Worm (Caenorhabditis elegans) whole organism, L1 larva: ENCODE results near the gene pept-1.

Experiments used
- lin-35 ChIP-seq, 2 experiments: fragments of 150-350 bp; optimal IDR thresholded peaks; 2 replicates each; lab custom pipeline; 2014; ENCODE audit warnings: missing biosample characterization in 2 of 2, missing genetic modification characterization in 2 of 2, missing genetic modification reagents in 2 of 2
- lsy-2 ChIP-seq, 2 experiments: fragments of 150-350 bp; optimal IDR thresholded peaks; 2 replicates each; lab custom pipeline; 2014; ENCODE audit warnings: missing biosample characterization in 2 of 2, missing genetic modification characterization in 2 of 2
- nhr-237 ChIP-seq: fragments of 150-350 bp; optimal IDR thresholded peaks from 2 replicates; lab custom pipeline; 2014; ENCODE audit warnings: missing biosample characterization, missing genetic modification characterization
- nhr-28 ChIP-seq: fragments of 150-350 bp; optimal IDR thresholded peaks from 2 replicates; lab custom pipeline; 2014; ENCODE audit warnings: missing biosample characterization, missing genetic modification characterization
- nhr-76 ChIP-seq: sonication (generic microtip); optimal IDR thresholded peaks from 2 replicates; lab custom pipeline; 2017; ENCODE audit warnings: missing biosample characterization, missing genetic modification characterization
- nhr-77 ChIP-seq: fragments of 150-350 bp; optimal IDR thresholded peaks from 2 replicates; lab custom pipeline; 2014; ENCODE audit warnings: missing biosample characterization, missing genetic modification characterization
- pag-3 ChIP-seq: sonication (generic microtip); optimal IDR thresholded peaks from 2 replicates; lab custom pipeline; 2017; ENCODE audit warnings: missing genetic modification characterization, mild to moderate bottlenecking, missing compliant biosample characterization, antibody characterized with exemption, borderline replicate concordance; ENCODE audit not compliant: insufficient read depth
- skn-1 ChIP-seq: fragments of 150-350 bp; optimal IDR thresholded peaks from 2 replicates; lab custom pipeline; 2014; ENCODE audit warnings: missing biosample characterization, missing genetic modification characterization
- sox-4 ChIP-seq: sonication (generic microtip); optimal IDR thresholded peaks from 2 replicates; lab custom pipeline; 2016; ENCODE audit warnings: missing genetic modification characterization, missing compliant biosample characterization
- sptf-1 ChIP-seq: fragments of 150-350 bp; optimal IDR thresholded peaks from 2 replicates; lab custom pipeline; 2014; ENCODE audit warnings: missing biosample characterization, missing genetic modification characterization
- tlp-1 ChIP-seq: fragments of 150-350 bp; optimal IDR thresholded peaks from 2 replicates; lab custom pipeline; 2014; ENCODE audit warnings: missing biosample characterization, missing genetic modification characterization
- unc-62 ChIP-seq: fragments of 150-350 bp; optimal IDR thresholded peaks from 2 replicates; lab custom pipeline; 2014; ENCODE audit warnings: missing biosample characterization, missing genetic modification reagents, missing genetic modification characterization
- ztf-11 ChIP-seq, 2 experiments: sonication (generic microtip); optimal IDR thresholded peaks; 2 replicates each; lab custom pipeline; 2016 to 2017; ENCODE audit warnings: missing genetic modification characterization in 2 of 2, missing biosample characterization in 1 of 2, missing compliant biosample characterization in 1 of 2
- ztf-4 ChIP-seq: fragments of 150-350 bp; optimal IDR thresholded peaks from 2 replicates; lab custom pipeline; 2014; ENCODE audit warnings: missing biosample characterization, missing genetic modification characterization

ce11 chrX:6450839-6451491 is 5.7 kb upstream of the pept-1 start, which contains the start of the genes grl-6 and K10C2.6:
- no peak for TF ChIP-seq sptf-1 (tag; lab: Kevin White, UChicago)
- no peak for TF ChIP-seq ztf-11 (tag; optimal IDR thresholded peaks at IDR 0.05; lab: Kevin White, UChicago)
- TF ChIP-seq nhr-76, result no peak
- TF ChIP-seq ztf-4 (tag; lab: Kevin White, UChicago), result no peak
- no peak for TF ChIP-seq pag-3 (tag; lab: Kevin White, UChicago)
- TF ChIP-seq tlp-1 (tag; lab: Kevin White, UChicago), result no peak
- no peak for TF ChIP-seq lsy-2 (tag; optimal IDR thresholded peaks at IDR 0.05; lab: Kevin White, UChicago)
- no peak for TF ChIP-seq nhr-28 (tag; lab: Kevin White, UChicago)
- no peak for TF ChIP-seq sox-4 (tag; lab: Kevin White, UChicago)
- no peak for TF ChIP-seq skn-1 (tag; lab: Kevin White, UChicago)
- no peak for TF ChIP-seq lin-35 (GFP tag; optimal IDR thresholded peaks at IDR 0.05; lab: Kevin White, UChicago)
- no peak for TF ChIP-seq nhr-237
- TF ChIP-seq unc-62 (GFP tag; lab: Kevin White, UChicago), result no peak
- no peak for TF ChIP-seq nhr-77 (tag; lab: Kevin White, UChicago)
